Worm (Caenorhabditis elegans) whole organism, L1 larva: ENCODE data around the gene T14B4.5.

Source experiments
- F16B12.6 ChIP-seq: fragments of 150-350 bp; optimal IDR thresholded peaks from 2 replicates; lab custom pipeline; 2014; ENCODE audit warnings: missing biosample characterization, missing genetic modification characterization
- ceh-8 ChIP-seq: fragments of 200-800 bp; sonication (Bioruptor generic); optimal IDR thresholded peaks from 2 replicates; lab custom pipeline; 2018; ENCODE audit warnings: mild to moderate bottlenecking, missing genetic modification characterization, moderate library complexity, missing compliant biosample characterization
- ceh-82 ChIP-seq, 3 experiments: fragments of 150-350 bp in 1 of 3; sonication (generic microtip) in 2 of 3; optimal IDR thresholded peaks; 2 replicates each; lab custom pipeline; 2014 to 2017; ENCODE audit warnings: missing biosample characterization in 3 of 3, missing genetic modification characterization in 3 of 3
- ceh-88 ChIP-seq: fragments of 200-800 bp; sonication (Bioruptor generic); IDR thresholded peaks from 2 replicates; pipeline ENCODE4 v1.3.6; 2022; ENCODE audit warnings: missing genetic modification characterization, missing compliant biosample characterization
- dsc-1 ChIP-seq: sonication (generic microtip); optimal IDR thresholded peaks from 2 replicates; lab custom pipeline; 2016; ENCODE audit warnings: mild to moderate bottlenecking, missing genetic modification characterization, missing compliant biosample characterization
- efl-1 ChIP-seq, 4 experiments: fragments of 150-350 bp; optimal IDR thresholded peaks in 3 of 4; peaks in 1 of 4; 1 replicate in 1 of 4; 2 replicates in 3 of 4; lab custom pipeline; 2014; ENCODE audit warnings: missing biosample characterization in 2 of 4, missing genetic modification characterization in 2 of 4, missing genetic modification reagents in 2 of 4
- egl-13 ChIP-seq: sonication (generic microtip); optimal IDR thresholded peaks from 2 replicates; lab custom pipeline; 2016; ENCODE audit warnings: missing genotype, missing genetic modification reagents, missing genetic modification characterization, missing compliant biosample characterization
- fkh-10 ChIP-seq: sonication (generic microtip); optimal IDR thresholded peaks from 2 replicates; lab custom pipeline; 2017; ENCODE audit warnings: missing biosample characterization, missing genetic modification reagents, missing genetic modification characterization
- fkh-4 ChIP-seq: sonication (generic microtip); optimal IDR thresholded peaks from 2 replicates; lab custom pipeline; 2016; ENCODE audit warnings: missing compliant biosample characterization, missing genetic modification characterization, borderline replicate concordance
- fkh-8 ChIP-seq: sonication (generic microtip); optimal IDR thresholded peaks from 2 replicates; lab custom pipeline; 2016; ENCODE audit warnings: mild to moderate bottlenecking, missing genetic modification characterization, missing compliant biosample characterization
- fos-1 ChIP-seq: fragments of 150-350 bp; optimal IDR thresholded peaks from 2 replicates; lab custom pipeline; 2014; ENCODE audit warnings: missing biosample characterization, missing genetic modification characterization
- hlh-17 ChIP-seq: fragments of 200-800 bp; sonication (Bioruptor generic); optimal IDR thresholded peaks from 2 replicates; lab custom pipeline; 2018; ENCODE audit warnings: missing genetic modification characterization, mild to moderate bottlenecking, missing compliant biosample characterization, moderate library complexity, borderline replicate concordance
- hlh-4 ChIP-seq: sonication (generic microtip); optimal IDR thresholded peaks from 2 replicates; lab custom pipeline; 2016; ENCODE audit warnings: mild to moderate bottlenecking, missing genetic modification characterization, missing compliant biosample characterization
- lin-39 ChIP-seq: fragments of 150-350 bp; optimal IDR thresholded peaks from 2 replicates; lab custom pipeline; 2014; ENCODE audit warnings: missing biosample characterization, missing genetic modification reagents, missing genetic modification characterization
- lsy-2 ChIP-seq, 2 experiments: fragments of 150-350 bp; optimal IDR thresholded peaks; 2 replicates each; lab custom pipeline; 2014; ENCODE audit warnings: missing biosample characterization in 2 of 2, missing genetic modification characterization in 2 of 2
- mab-9 ChIP-seq: fragments of 200-800 bp; sonication (Bioruptor generic); IDR thresholded peaks from 2 replicates; pipeline ENCODE4 v1.3.6; 2022; ENCODE audit warnings: missing genetic modification reagents, missing genetic modification characterization, missing compliant biosample characterization
- mdl-1 ChIP-seq, 2 experiments: fragments of 150-350 bp; optimal IDR thresholded peaks; 2 replicates each; lab custom pipeline; 2014 to 2017; ENCODE audit warnings: missing biosample characterization in 2 of 2, missing genetic modification characterization in 2 of 2, inconsistent platforms in 1 of 2
- mef-2 ChIP-seq: fragments of 150-350 bp; optimal IDR thresholded peaks from 2 replicates; lab custom pipeline; 2014; ENCODE audit warnings: missing biosample characterization, missing genetic modification characterization
- nhr-20 ChIP-seq: sonication (generic microtip); optimal IDR thresholded peaks from 2 replicates; lab custom pipeline; 2016; ENCODE audit warnings: mild to moderate bottlenecking, missing genetic modification characterization, missing compliant biosample characterization
- nhr-47 ChIP-seq: sonication (generic microtip); optimal IDR thresholded peaks from 2 replicates; lab custom pipeline; 2016; ENCODE audit warnings: mild to moderate bottlenecking, missing genetic modification characterization, moderate library complexity, missing compliant biosample characterization
- nhr-71 ChIP-seq: sonication (generic microtip); optimal IDR thresholded peaks from 2 replicates; lab custom pipeline; 2016; ENCODE audit warnings: mild to moderate bottlenecking, missing genetic modification characterization, moderate library complexity, missing compliant biosample characterization
- nhr-76 ChIP-seq: sonication (generic microtip); optimal IDR thresholded peaks from 2 replicates; lab custom pipeline; 2017; ENCODE audit warnings: missing biosample characterization, missing genetic modification characterization
- nhr-85 ChIP-seq: sonication (generic microtip); peaks from one replicate; lab custom pipeline; 2016; ENCODE audit warnings: missing genetic modification characterization, inconsistent platforms, missing compliant biosample characterization
- pax-3 ChIP-seq: fragments of 200-800 bp; sonication (Bioruptor generic); optimal IDR thresholded peaks from 2 replicates; lab custom pipeline; 2018; ENCODE audit warnings: mild to moderate bottlenecking, missing genetic modification characterization, moderate library complexity, missing compliant biosample characterization
- rnt-1 ChIP-seq: sonication (generic microtip); optimal IDR thresholded peaks from 2 replicates; lab custom pipeline; 2016; ENCODE audit warnings: mild to moderate bottlenecking, missing genetic modification characterization, moderate library complexity, missing compliant biosample characterization
- snpc-4 ChIP-seq: fragments of 150-350 bp; optimal IDR thresholded peaks from 2 replicates; lab custom pipeline; 2014; ENCODE audit warnings: missing biosample characterization, missing genetic modification characterization
- sox-4 ChIP-seq: sonication (generic microtip); optimal IDR thresholded peaks from 2 replicates; lab custom pipeline; 2016; ENCODE audit warnings: missing genetic modification characterization, missing compliant biosample characterization
- swsn-7 ChIP-seq: sonication (generic microtip); optimal IDR thresholded peaks from 2 replicates; lab custom pipeline; 2016; ENCODE audit warnings: missing genetic modification characterization, missing compliant biosample characterization
- tlp-1 ChIP-seq: fragments of 150-350 bp; optimal IDR thresholded peaks from 2 replicates; lab custom pipeline; 2014; ENCODE audit warnings: missing biosample characterization, missing genetic modification characterization
- unc-86 ChIP-seq: sonication (generic microtip); optimal IDR thresholded peaks from 2 replicates; lab custom pipeline; 2016; ENCODE audit warnings: missing genetic modification characterization, missing compliant biosample characterization
- unc-98 ChIP-seq: fragments of 200-800 bp; sonication (Bioruptor generic); IDR thresholded peaks from 2 replicates; pipeline ENCODE4 v1.3.6; 2022; ENCODE audit warnings: missing genetic modification characterization, missing compliant biosample characterization
- vab-15 ChIP-seq: sonication (generic microtip); optimal IDR thresholded peaks from 2 replicates; lab custom pipeline; 2017; ENCODE audit warnings: missing genotype, mild to moderate bottlenecking, missing genetic modification characterization, missing compliant biosample characterization
- xbp-1 ChIP-seq: sonication (generic microtip); optimal IDR thresholded peaks from 2 replicates; lab custom pipeline; 2016; ENCODE audit warnings: missing genetic modification characterization, missing compliant biosample characterization
- zip-4 ChIP-seq: fragments of 200-800 bp; sonication (Bioruptor generic); optimal IDR thresholded peaks from 2 replicates; lab custom pipeline; 2018; ENCODE audit warnings: mild to moderate bottlenecking, missing genetic modification characterization, moderate library complexity, missing compliant biosample characterization
- ztf-11 ChIP-seq, 2 experiments: sonication (generic microtip); optimal IDR thresholded peaks; 2 replicates each; lab custom pipeline; 2016 to 2017; ENCODE audit warnings: missing genetic modification characterization in 2 of 2, missing biosample characterization in 1 of 2, missing compliant biosample characterization in 1 of 2

The T14B4.5 gene

ce11 chrII:6741428-6741827 is 24.8 kb downstream of the T14B4.5 start, which contains the start of gene exos-8 (continued):
- TF ChIP-seq ceh-8 (GFP tag; lab: Kevin White, UChicago), result no peak
- no peak for TF ChIP-seq lin-39 (tag; lab: Kevin White, UChicago)
- TF ChIP-seq ztf-11 (tag; optimal IDR thresholded peaks at IDR 0.05; lab: Kevin White, UChicago), result peak in 1 of 2 experiments; percentile 17
- TF ChIP-seq xbp-1, result peak; percentile 53
- TF ChIP-seq rnt-1 (tag; lab: Kevin White, UChicago), result peak; percentile 89
- no peak for TF ChIP-seq ceh-88 (GFP tag; lab: Robert Waterston, UW)
- no peak for TF ChIP-seq tlp-1 (tag; lab: Kevin White, UChicago)
- TF ChIP-seq, all 84 proteins: peak for 36

- TF ChIP-seq nhr-76 (tag; lab: Kevin White, UChicago) (no peak), fkh-4 (tag; lab: Kevin White, UChicago) (no peak), nhr-85 (tag; lab: Kevin White, UChicago) (no peak), unc-98 (no peak), zip-4 (no peak), fkh-10 (GFP tag; lab: Kevin White, UChicago) (no peak), lin-39 (tag; lab: Kevin White, UChicago) (no peak), hlh-4 (tag; lab: Kevin White, UChicago) (no peak), dsc-1 (no peak), efl-1 (optimal IDR thresholded peaks at IDR 0.05; lab: Kevin White, UChicago) (no peak), efl-1 (GFP tag; optimal IDR thresholded peaks at IDR 0.05 in 1 of 2; lab: Kevin White, UChicago) (no peak), nhr-71 (tag; lab: Kevin White, UChicago) (no peak), fos-1 (tag; lab: Kevin White, UChicago) (no peak), snpc-4 (tag; lab: Kevin White, UChicago) (no peak), vab-15 (tag; lab: Kevin White, UChicago) (no peak), ztf-11 (tag; optimal IDR thresholded peaks at IDR 0.05; lab: Kevin White, UChicago) (no peak), mdl-1 (tag; optimal IDR thresholded peaks at IDR 0.05; lab: Kevin White, UChicago) (no peak), nhr-47 (tag; lab: Kevin White, UChicago) (no peak), mef-2 (tag; lab: Kevin White, UChicago) (no peak)
Observed at ce11 chrII:6742614-6743013, 26.0 kb downstream of the T14B4.5 start, which contains the start of gene F41G3.6. Gene F41G3.6, plus strand, starts transcription at chrII:6742914.

- TF ChIP-seq unc-86 (tag; lab: Kevin White, UChicago) (no peak), lsy-2 (tag; optimal IDR thresholded peaks at IDR 0.05; lab: Kevin White, UChicago) (no peak), swsn-7 (tag; lab: Kevin White, UChicago) (no peak), efl-1 (optimal IDR thresholded peaks at IDR 0.05; lab: Kevin White, UChicago) (no peak), efl-1 (GFP tag; optimal IDR thresholded peaks at IDR 0.05 in 1 of 2; lab: Kevin White, UChicago) (peak in 1 of 2 experiments; percentile 12)
Observed at ce11 chrII:6744648-6745047, 28.0 kb downstream of the T14B4.5 start, which contains the start of gene ins-15. Gene ins-15, minus strand, starts transcription at chrII:6744748.

ce11 chrII:6745783-6746182 is 29.1 kb downstream of the T14B4.5 start, which contains the start of gene ins-14:
Gene ins-14, minus strand, starts transcription at chrII:6745814.
- TF ChIP-seq hlh-17 (GFP tag; lab: Kevin White, UChicago), result no peak
- no peak for TF ChIP-seq mab-9
- TF ChIP-seq fkh-8 (tag; lab: Kevin White, UChicago), result peak; percentile 80
- peak; percentile 50 for TF ChIP-seq pax-3 (tag; lab: Kevin White, UChicago)
- TF ChIP-seq nhr-71 (tag; lab: Kevin White, UChicago), result peak; percentile 53
- no peak for TF ChIP-seq hlh-4 (tag; lab: Kevin White, UChicago)
- no peak for TF ChIP-seq ceh-82 (tag; optimal IDR thresholded peaks at IDR 0.05; lab: Kevin White, UChicago)
- peak; percentile 4 for TF ChIP-seq nhr-20 (tag; lab: Kevin White, UChicago)
- peak; percentile 96 for TF ChIP-seq dsc-1
- TF ChIP-seq sox-4, result peak; percentile 28
- peak; percentile 60 for TF ChIP-seq egl-13 (tag; lab: Kevin White, UChicago)
- TF ChIP-seq rnt-1 (tag; lab: Kevin White, UChicago), result no peak
- no peak for TF ChIP-seq F16B12.6 (tag; lab: Kevin White, UChicago)
- TF ChIP-seq fos-1 (tag; lab: Kevin White, UChicago), result peak; percentile 33
- no peak for TF ChIP-seq efl-1 (optimal IDR thresholded peaks at IDR 0.05; lab: Kevin White, UChicago)
- TF ChIP-seq efl-1 (GFP tag; optimal IDR thresholded peaks at IDR 0.05 in 1 of 2; lab: Kevin White, UChicago), result peak in 1 of 2 experiments; percentile 75
